Worm (Caenorhabditis elegans): Measurements from ENCODE around the gene med-1.

DNA sequence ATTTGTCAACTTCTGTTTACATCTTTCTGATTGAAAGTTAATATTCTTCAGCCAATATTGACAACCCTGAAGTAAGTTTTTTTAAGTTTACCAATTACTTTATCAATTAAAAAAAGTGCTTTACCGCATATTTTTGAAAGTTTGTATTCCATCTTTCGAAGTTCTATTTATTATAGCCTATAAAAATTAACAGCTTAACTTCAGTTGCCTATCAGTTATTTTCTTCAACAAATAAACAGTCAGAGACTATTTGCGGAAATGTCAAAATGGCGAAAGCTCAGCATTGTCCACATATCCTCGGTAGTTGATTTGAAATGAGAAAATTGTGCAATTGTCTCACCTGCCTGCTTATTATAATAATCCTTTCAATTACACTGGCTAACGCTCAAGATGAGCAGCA is 33.1 kb downstream of the med-1 start, which contains the start of gene T18D3.5:
- TF ChIP-seq lin-32 (GFP tag; optimal IDR thresholded peaks at IDR 0.05), result no peak
- no peak for TF ChIP-seq ztf-11 (tag; optimal IDR thresholded peaks at IDR 0.05)
- TF ChIP-seq lin-13 (tag; optimal IDR thresholded peaks at IDR 0.05), result no peak
- TF ChIP-seq elt-3 (tag; optimal IDR thresholded peaks at IDR 0.05), result no peak
- TF ChIP-seq nhr-28 (tag; optimal IDR thresholded peaks at IDR 0.05), result no peak
- no peak for TF ChIP-seq unc-120 (tag; optimal IDR thresholded peaks at IDR 0.05; ENCODE audit: poor library complexity, severe bottlenecking)
- TF ChIP-seq unc-39 (tag; optimal IDR thresholded peaks at IDR 0.05), result no peak
- TF ChIP-seq snpc-4 (tag; optimal IDR thresholded peaks at IDR 0.05), result no peak
- no peak for TF ChIP-seq unc-62 (GFP tag; optimal IDR thresholded peaks at IDR 0.05)
- TF ChIP-seq pha-4 (tag; optimal IDR thresholded peaks at IDR 0.05), result no peak
- TF ChIP-seq nhr-12 (tag; optimal IDR thresholded peaks at IDR 0.05), result no peak
